Fruit fly (Drosophila melanogaster): ENCODE results near the gene mRpL17.

dm6 chr3L:282276-282675 lies 17.7 kb downstream of the mRpL17 start:
- TF ChIP-seq svp (GFP tag), result peak; percentile 82
- TF ChIP-seq CG11762 (GFP tag; optimal IDR thresholded peaks at IDR 0.05; ENCODE audit: insufficient read depth), result no peak
- TF ChIP-seq topi (GFP tag; optimal IDR thresholded peaks at IDR 0.05), result no peak
- TF ChIP-seq CG6792 (GFP tag; optimal IDR thresholded peaks at IDR 0.05), result no peak
- TF ChIP-seq CG32006 (GFP tag; optimal IDR thresholded peaks at IDR 0.05), result no peak
- TF ChIP-seq esn (GFP tag; optimal IDR thresholded peaks at IDR 0.05), result no peak
- TF ChIP-seq Lpt (GFP tag; optimal IDR thresholded peaks at IDR 0.05), result no peak
- TF ChIP-seq OdsH (GFP tag; optimal IDR thresholded peaks at IDR 0.05), result no peak
